Fruit fly (Drosophila melanogaster) whole organism, prepupa: ENCODE data around the gene CG14431.

Experiments used
- Blimp-1 ChIP-seq: fragments of 200-800 bp; sonication (Bioruptor generic); optimal IDR thresholded peaks from 3 replicates; lab custom pipeline; 2017; ENCODE audit warnings: missing biosample characterization, missing genetic modification characterization, mild to moderate bottlenecking, moderate library complexity, missing genetic modification reagents
- CG10631 ChIP-seq: fragments of 200-800 bp; sonication (Bioruptor generic); optimal IDR thresholded peaks from 2 replicates; lab custom pipeline; 2016; ENCODE audit warnings: missing biosample characterization, missing genetic modification characterization
- CG10669 ChIP-seq: fragments of 200-800 bp; sonication (Bioruptor generic); optimal IDR thresholded peaks from 3 replicates; lab custom pipeline; 2018; ENCODE audit warnings: missing biosample characterization, mild to moderate bottlenecking, missing genetic modification characterization, moderate library complexity
- CG11294 ChIP-seq: fragments of 200-800 bp; sonication (Bioruptor generic); IDR thresholded peaks from 2 replicates; pipeline ENCODE4 v1.3.6; 2022; ENCODE audit warnings: missing biosample characterization, missing genetic modification characterization
- CG11762 ChIP-seq: fragments of 200-800 bp; sonication (Bioruptor generic); optimal IDR thresholded peaks from 3 replicates; lab custom pipeline; 2016; ENCODE audit warnings: missing biosample characterization, missing genetic modification characterization; ENCODE audit not compliant: insufficient read depth
- CG15336 ChIP-seq: fragments of 200-800 bp; sonication (Bioruptor generic); IDR thresholded peaks from 2 replicates; pipeline ENCODE4 v1.3.6; 2022; ENCODE audit warnings: missing biosample characterization, missing genetic modification characterization
- CG1621 ChIP-seq: fragments of 200-800 bp; sonication (Bioruptor generic); optimal IDR thresholded peaks from 3 replicates; lab custom pipeline; 2018; ENCODE audit warnings: missing biosample characterization, mild to moderate bottlenecking, missing genetic modification characterization
- CG16779 ChIP-seq: fragments of 200-800 bp; sonication (Bioruptor generic); optimal IDR thresholded peaks from 3 replicates; lab custom pipeline; 2017; ENCODE audit warnings: missing biosample characterization, mild to moderate bottlenecking, missing genetic modification characterization
- CG3032 ChIP-seq: fragments of 200-800 bp; optimal IDR thresholded peaks from 2 replicates; lab custom pipeline; 2019; ENCODE audit warnings: missing biosample characterization, mild to moderate bottlenecking, missing genetic modification characterization, moderate library complexity
- CG32006 ChIP-seq: fragments of 200-800 bp; sonication (Bioruptor generic); optimal IDR thresholded peaks from 3 replicates; lab custom pipeline; 2017; ENCODE audit warnings: missing biosample characterization, mild to moderate bottlenecking, missing genetic modification characterization
- CG34406 ChIP-seq: fragments of 200-800 bp; sonication (Bioruptor generic); optimal IDR thresholded peaks from 3 replicates; lab custom pipeline; 2016; ENCODE audit warnings: missing biosample characterization, missing genetic modification characterization
- CG3919 ChIP-seq: fragments of 200-800 bp; sonication (Bioruptor generic); optimal IDR thresholded peaks from 3 replicates; lab custom pipeline; 2016; ENCODE audit warnings: missing biosample characterization, missing genetic modification characterization
- CG4318 ChIP-seq: fragments of 200-800 bp; sonication (Bioruptor generic); optimal IDR thresholded peaks from 3 replicates; lab custom pipeline; 2017; ENCODE audit warnings: missing biosample characterization, mild to moderate bottlenecking, missing genetic modification characterization
- CG6792 ChIP-seq: fragments of 200-800 bp; sonication (Bioruptor generic); optimal IDR thresholded peaks from 3 replicates; lab custom pipeline; 2016; ENCODE audit warnings: missing biosample characterization, missing genetic modification characterization
- CG6808 ChIP-seq: fragments of 200-800 bp; sonication (Bioruptor generic); optimal IDR thresholded peaks from 3 replicates; lab custom pipeline; 2017; ENCODE audit warnings: missing biosample characterization, missing genetic modification characterization, mild to moderate bottlenecking, moderate library complexity, missing genetic modification reagents
- CG8119 ChIP-seq: fragments of 200-800 bp; sonication (Bioruptor generic); IDR thresholded peaks from 3 replicates; pipeline ENCODE4 v1.3.6; 2022; ENCODE audit warnings: missing biosample characterization, missing genetic modification characterization
- CG8632 ChIP-seq: fragments of 200-800 bp; sonication (Bioruptor generic); optimal IDR thresholded peaks from 3 replicates; lab custom pipeline; 2016; ENCODE audit warnings: missing biosample characterization, missing genetic modification characterization
- CG9139 ChIP-seq: fragments of 200-800 bp; sonication (Bioruptor generic); optimal IDR thresholded peaks from 3 replicates; lab custom pipeline; 2017; ENCODE audit warnings: missing biosample characterization, mild to moderate bottlenecking, missing genetic modification characterization
- Eip75B ChIP-seq: fragments of 200-800 bp; sonication (Bioruptor generic); optimal IDR thresholded peaks from 3 replicates; lab custom pipeline; 2016; ENCODE audit warnings: missing biosample characterization, missing genetic modification characterization
- Eip78C ChIP-seq: fragments of 200-800 bp; sonication (Bioruptor generic); peaks from one replicate; lab custom pipeline; 2016; ENCODE audit warnings: missing biosample characterization, missing genetic modification characterization
- Eip93F ChIP-seq: fragments of 200-800 bp; sonication (Bioruptor generic); optimal IDR thresholded peaks from 2 replicates; lab custom pipeline; 2016; ENCODE audit warnings: missing biosample characterization, mild to moderate bottlenecking, missing genetic modification characterization
- Ets96B ChIP-seq: fragments of 200-800 bp; optimal IDR thresholded peaks from 2 replicates; lab custom pipeline; 2019; ENCODE audit warnings: missing biosample characterization, mild to moderate bottlenecking, missing genetic modification characterization, moderate library complexity
- Hr38 ChIP-seq: sonication (Bioruptor generic); optimal IDR thresholded peaks from 2 replicates; lab custom pipeline; 2016; ENCODE audit warnings: missing biosample characterization, missing genetic modification characterization
- Hr39 ChIP-seq: fragments of 200-800 bp; sonication (Bioruptor generic); optimal IDR thresholded peaks from 2 replicates; lab custom pipeline; 2016; ENCODE audit warnings: missing biosample characterization, missing genetic modification characterization
- Hr4 ChIP-seq: fragments of 200-800 bp; sonication (Bioruptor generic); optimal IDR thresholded peaks from 3 replicates; lab custom pipeline; 2016; ENCODE audit warnings: missing biosample characterization, missing genetic modification characterization
- OdsH ChIP-seq: fragments of 200-800 bp; sonication (Bioruptor generic); optimal IDR thresholded peaks from 3 replicates; lab custom pipeline; 2016; ENCODE audit warnings: missing biosample characterization, missing genetic modification characterization
- Smox ChIP-seq: fragments of 200-800 bp; sonication (Bioruptor generic); optimal IDR thresholded peaks from 3 replicates; lab custom pipeline; 2016; ENCODE audit warnings: missing biosample characterization, missing genetic modification characterization
- Sox102F ChIP-seq: fragments of 200-800 bp; sonication (Bioruptor generic); optimal IDR thresholded peaks from 2 replicates; lab custom pipeline; 2016; ENCODE audit warnings: missing biosample characterization, mild to moderate bottlenecking, missing genetic modification characterization
- Sox15 ChIP-seq: fragments of 200-800 bp; sonication (Bioruptor generic); optimal IDR thresholded peaks from 3 replicates; lab custom pipeline; 2016; ENCODE audit warnings: missing biosample characterization, missing genetic modification characterization
- achi ChIP-seq: fragments of 200-800 bp; sonication (Bioruptor generic); optimal IDR thresholded peaks from 3 replicates; lab custom pipeline; 2016; ENCODE audit warnings: missing biosample characterization, missing genetic modification characterization
- acj6 ChIP-seq: fragments of 200-800 bp; sonication (Bioruptor generic); optimal IDR thresholded peaks from 3 replicates; lab custom pipeline; 2016; ENCODE audit warnings: missing biosample characterization, missing genetic modification characterization
- cyc ChIP-seq: fragments of 200-800 bp; sonication (Bioruptor generic); optimal IDR thresholded peaks from 3 replicates; lab custom pipeline; 2016; ENCODE audit warnings: missing biosample characterization, missing genetic modification characterization
- dac ChIP-seq: fragments of 200-800 bp; sonication (Bioruptor generic); optimal IDR thresholded peaks from 2 replicates; lab custom pipeline; 2017; ENCODE audit warnings: missing biosample characterization, mild to moderate bottlenecking, missing genetic modification characterization
- dsx ChIP-seq: fragments of 200-800 bp; optimal IDR thresholded peaks from 3 replicates; lab custom pipeline; 2019; ENCODE audit warnings: missing biosample characterization, mild to moderate bottlenecking, missing genetic modification characterization, moderate library complexity; ENCODE audit not compliant: poor library complexity, severe bottlenecking
- esn ChIP-seq: fragments of 200-800 bp; sonication (Bioruptor generic); optimal IDR thresholded peaks from 2 replicates; lab custom pipeline; 2016; ENCODE audit warnings: missing biosample characterization, mild to moderate bottlenecking, missing genetic modification characterization, moderate library complexity
- fd59A ChIP-seq: fragments of 200-800 bp; sonication (Bioruptor generic); optimal IDR thresholded peaks from 2 replicates; lab custom pipeline; 2017; ENCODE audit warnings: missing biosample characterization, mild to moderate bottlenecking, missing genetic modification characterization, missing genetic modification reagents
- fkh ChIP-seq: fragments of 200-800 bp; sonication (Bioruptor generic); optimal IDR thresholded peaks from 3 replicates; lab custom pipeline; 2017; ENCODE audit warnings: missing biosample characterization, mild to moderate bottlenecking, missing genetic modification characterization, moderate library complexity
- lz ChIP-seq: fragments of 200-800 bp; sonication (Bioruptor generic); optimal IDR thresholded peaks from 3 replicates; lab custom pipeline; 2016; ENCODE audit warnings: missing biosample characterization, missing genetic modification characterization
- net ChIP-seq: fragments of 200-800 bp; sonication (Bioruptor generic); optimal IDR thresholded peaks from 3 replicates; lab custom pipeline; 2016; ENCODE audit warnings: missing biosample characterization, missing genetic modification characterization
- pdm3 ChIP-seq: fragments of 200-800 bp; sonication (Bioruptor generic); optimal IDR thresholded peaks from 3 replicates; lab custom pipeline; 2016; ENCODE audit warnings: missing biosample characterization, missing genetic modification characterization
- spab ChIP-seq: fragments of 200-800 bp; sonication (Bioruptor generic); optimal IDR thresholded peaks from 2 replicates; lab custom pipeline; 2017; ENCODE audit warnings: missing biosample characterization, mild to moderate bottlenecking, missing genetic modification characterization, missing genetic modification reagents
- ss ChIP-seq, 2 experiments: fragments of 200-800 bp; sonication (Bioruptor generic); optimal IDR thresholded peaks; 2 replicates in 1 of 2; 3 replicates in 1 of 2; lab custom pipeline; 2017 to 2018; ENCODE audit warnings: mild to moderate bottlenecking in 2 of 2, missing biosample characterization in 2 of 2, missing genetic modification characterization in 2 of 2, moderate library complexity in 1 of 2
- svp ChIP-seq: fragments of 200-800 bp; sonication (Bioruptor generic); peaks from one replicate; lab custom pipeline; 2016; ENCODE audit warnings: missing biosample characterization, missing genetic modification characterization
- topi ChIP-seq: fragments of 200-800 bp; sonication (Bioruptor generic); optimal IDR thresholded peaks from 3 replicates; lab custom pipeline; 2016; ENCODE audit warnings: missing biosample characterization, missing genetic modification characterization

CG14431 gene

dm6 chrX:7013320-7014214 is 105.5 kb downstream of the CG14431 start, which contains the start of the genes CG3032 and CG4593 (continued):
- peak; percentile 91 for TF ChIP-seq CG8119
- TF ChIP-seq fkh: peak; percentile 38
- TF ChIP-seq CG16779 (tag; lab: Kevin White, UChicago): peak; percentile 71
- peak; percentile 95 for TF ChIP-seq pdm3 (GFP tag; lab: Kevin White, UChicago)
- peak; percentile 76 for TF ChIP-seq CG8632 (GFP tag; lab: Kevin White, UChicago)
- peak; percentile 52 to 64 for TF ChIP-seq ss (GFP tag; optimal IDR thresholded peaks at IDR 0.05; lab: Kevin White, UChicago)
- TF ChIP-seq CG9139 (GFP tag; lab: Kevin White, UChicago): peak; percentile 42
- TF ChIP-seq CG10669: peak; percentile 86
- peak; percentile 91 for TF ChIP-seq acj6 (GFP tag; lab: Kevin White, UChicago)
- peak; percentile 91 for TF ChIP-seq lz
- TF ChIP-seq CG34406: peak; percentile 80
- TF ChIP-seq Hr39 (GFP tag; lab: Kevin White, UChicago): peak; percentile 93
- peak; percentile 81 for TF ChIP-seq CG11762 (GFP tag; lab: Kevin White, UChicago)
- peak; percentile 81 for TF ChIP-seq CG1621 (tag; lab: Kevin White, UChicago)
- TF ChIP-seq dac (GFP tag; lab: Kevin White, UChicago): peak; percentile 84
- TF ChIP-seq Blimp-1 (GFP tag; lab: Kevin White, UChicago): peak; percentile 43
- peak; percentile 95 for TF ChIP-seq OdsH (GFP tag; lab: Kevin White, UChicago)
- TF ChIP-seq CG3032 (tag; lab: Kevin White, UChicago): peak; percentile 96
- peak; percentile 81 for TF ChIP-seq Eip75B (GFP tag; lab: Kevin White, UChicago)
- TF ChIP-seq fd59A (GFP tag; lab: Kevin White, UChicago): peak; percentile 59
- TF ChIP-seq Sox15 (GFP tag; lab: Kevin White, UChicago): peak; percentile 89
- peak; percentile 94 for TF ChIP-seq CG15336 (GFP tag; lab: Robert Waterston, UW)
- peak; percentile 94 for TF ChIP-seq CG32006 (GFP tag; lab: Kevin White, UChicago)
- peak; percentile 95 for TF ChIP-seq Hr4 (GFP tag; lab: Kevin White, UChicago)
- TF ChIP-seq Eip78C (GFP tag; lab: Kevin White, UChicago): peak; percentile 97
- TF ChIP-seq esn: peak; percentile 89
- peak; percentile 92 for TF ChIP-seq CG3919 (GFP tag; lab: Kevin White, UChicago)
- peak; percentile 85 for TF ChIP-seq Ets96B (tag; lab: Kevin White, UChicago)
- peak; percentile 57 for TF ChIP-seq CG6808 (GFP tag; lab: Kevin White, UChicago)
- peak; percentile 89 for TF ChIP-seq net (GFP tag; lab: Kevin White, UChicago)
- TF ChIP-seq CG4318 (GFP tag; lab: Kevin White, UChicago): peak; percentile 82

DNA sequence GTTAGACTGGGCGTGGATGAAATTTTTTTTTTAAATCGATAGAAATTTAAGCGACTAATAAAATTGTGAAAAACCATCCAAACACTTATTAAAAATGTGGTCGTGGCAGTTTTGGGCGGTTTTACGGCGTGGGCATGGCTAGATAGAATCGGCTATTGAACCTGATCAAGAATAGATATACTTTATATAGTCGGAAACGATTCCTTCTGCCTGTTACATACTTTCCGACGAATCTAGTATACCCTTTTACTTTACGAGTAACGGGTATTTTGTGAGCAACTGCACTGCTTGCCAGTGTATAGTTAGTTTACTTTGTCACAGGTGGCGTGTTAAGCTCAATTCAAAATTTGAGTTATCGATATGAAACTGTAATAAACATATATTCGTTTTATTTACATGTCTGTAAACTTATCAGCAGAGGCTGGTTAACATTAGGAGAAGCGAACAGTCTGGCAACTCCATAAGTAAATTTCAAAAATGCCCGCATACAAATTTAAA is 106.9 kb downstream of the CG14431 start:
- peak; percentile 43 for TF ChIP-seq Smox (GFP tag; lab: Kevin White, UChicago)
- peak; percentile 22 for TF ChIP-seq CG10631 (GFP tag; lab: Kevin White, UChicago)
- TF ChIP-seq pdm3 (GFP tag; lab: Kevin White, UChicago): peak; percentile 45
- TF ChIP-seq Blimp-1 (GFP tag; lab: Kevin White, UChicago): no peak
- TF ChIP-seq CG6792 (GFP tag; lab: Kevin White, UChicago): peak; percentile 32
- TF ChIP-seq CG8119: peak; percentile 54; the same call in 1 of the 3 replicates
- TF ChIP-seq fd59A (GFP tag; lab: Kevin White, UChicago): no peak
- no peak for TF ChIP-seq Hr38 (GFP tag; lab: Kevin White, UChicago)
- peak; percentile 27 for TF ChIP-seq dsx (GFP tag; lab: Kevin White, UChicago)
- TF ChIP-seq dac (GFP tag; lab: Kevin White, UChicago): no peak
- peak; percentile 30 for TF ChIP-seq CG16779 (tag; lab: Kevin White, UChicago)
- TF ChIP-seq topi: peak; percentile 22
- peak; percentile 23 for TF ChIP-seq CG6808 (GFP tag; lab: Kevin White, UChicago)
- TF ChIP-seq CG3032 (tag; lab: Kevin White, UChicago): peak; percentile 82
- TF ChIP-seq Sox102F (GFP tag; lab: Kevin White, UChicago): peak; percentile 10
- no peak for TF ChIP-seq Eip93F (GFP tag; lab: Kevin White, UChicago)
- TF ChIP-seq spab (GFP tag; lab: Kevin White, UChicago): no peak
- no peak for TF ChIP-seq CG4318 (GFP tag; lab: Kevin White, UChicago)
- peak; percentile 16 for TF ChIP-seq achi
- TF ChIP-seq CG11762 (GFP tag; lab: Kevin White, UChicago): peak; percentile 20
- no peak for TF ChIP-seq net (GFP tag; lab: Kevin White, UChicago)
- TF ChIP-seq CG8632 (GFP tag; lab: Kevin White, UChicago): peak; percentile 23
- TF ChIP-seq svp (GFP tag; lab: Kevin White, UChicago): peak; percentile 85
- TF ChIP-seq Ets96B (tag; lab: Kevin White, UChicago): peak; percentile 8
- peak; percentile 60 for TF ChIP-seq CG15336 (GFP tag; lab: Robert Waterston, UW)
- peak; percentile 11 for TF ChIP-seq cyc (GFP tag; lab: Kevin White, UChicago)
- peak; percentile 48 for TF ChIP-seq OdsH (GFP tag; lab: Kevin White, UChicago)
- peak; percentile 57 for TF ChIP-seq lz
- TF ChIP-seq Hr4 (GFP tag; lab: Kevin White, UChicago): peak; percentile 61
- TF ChIP-seq CG1621 (tag; lab: Kevin White, UChicago): no peak
- TF ChIP-seq CG11294 (GFP tag; lab: Robert Waterston, UW): no peak
